Worm (Caenorhabditis elegans) whole organism, L4 larva: Measurements from ENCODE around the gene frpr-19.

Experiments
- F49E8.2 ChIP-seq: sonication (generic microtip); optimal IDR thresholded peaks from 2 replicates; lab custom pipeline; 2016; ENCODE audit warnings: missing compliant biosample characterization, mild to moderate bottlenecking, missing genetic modification characterization, borderline replicate concordance
- Y75B8A.6 ChIP-seq: fragments of 200-800 bp; sonication (Bioruptor generic); IDR thresholded peaks from 2 replicates; pipeline ENCODE4 v1.3.6; 2022; ENCODE audit warnings: missing genetic modification reagents, missing genetic modification characterization, missing compliant biosample characterization
- ceh-20 ChIP-seq: fragments of 200-800 bp; sonication (Bioruptor generic); IDR thresholded peaks from 2 replicates; pipeline ENCODE4 v1.3.6; 2022; ENCODE audit warnings: missing genetic modification reagents, missing genetic modification characterization, missing compliant biosample characterization
- ceh-28 ChIP-seq: fragments of 150-350 bp; optimal IDR thresholded peaks from 2 replicates; lab custom pipeline; 2014; ENCODE audit warnings: missing biosample characterization, missing genetic modification reagents, missing genetic modification characterization
- ctbp-1 ChIP-seq: fragments of 200-800 bp; sonication (Bioruptor generic); IDR thresholded peaks from 2 replicates; pipeline ENCODE4 v1.3.6; 2022; ENCODE audit warnings: missing genetic modification reagents, missing genetic modification characterization, missing compliant biosample characterization
- daf-19 ChIP-seq: fragments of 200-800 bp; sonication (Bioruptor generic); conservative IDR thresholded peaks from 2 replicates; pipeline ENCODE4 v1.3.6; 2022; ENCODE audit warnings: missing genetic modification characterization, missing compliant biosample characterization
- lin-38 ChIP-seq: fragments of 200-800 bp; sonication (Bioruptor generic); IDR thresholded peaks from 2 replicates; pipeline ENCODE4 v1.3.6; 2022; ENCODE audit warnings: missing genetic modification reagents, missing genetic modification characterization, missing compliant biosample characterization
- lir-3 ChIP-seq: sonication (generic microtip); optimal IDR thresholded peaks from 2 replicates; lab custom pipeline; 2016; ENCODE audit warnings: mild to moderate bottlenecking, missing genetic modification characterization, missing compliant biosample characterization
- lsy-2 ChIP-seq, 2 experiments: fragments of 150-350 bp in 1 of 2; sonication (generic microtip) in 1 of 2; optimal IDR thresholded peaks; 2 replicates each; lab custom pipeline; 2014 to 2017; ENCODE audit warnings: missing biosample characterization in 2 of 2, missing genetic modification characterization in 2 of 2
- nhr-10 ChIP-seq: fragments of 150-350 bp; optimal IDR thresholded peaks from 2 replicates; lab custom pipeline; 2014; ENCODE audit warnings: missing biosample characterization, missing genetic modification characterization
- nhr-111 ChIP-seq: fragments of 200-800 bp; sonication (Bioruptor generic); optimal IDR thresholded peaks from 2 replicates; lab custom pipeline; 2018; ENCODE audit warnings: mild to moderate bottlenecking, missing genetic modification characterization, missing compliant biosample characterization
- nhr-42 ChIP-seq: fragments of 200-800 bp; sonication (Bioruptor generic); IDR thresholded peaks from 2 replicates; pipeline ENCODE4 v1.3.6; 2022; ENCODE audit warnings: missing genetic modification characterization, missing compliant biosample characterization
- nhr-6 ChIP-seq: fragments of 150-350 bp; optimal IDR thresholded peaks from 2 replicates; lab custom pipeline; 2014; ENCODE audit warnings: missing biosample characterization, missing genetic modification characterization
- nhr-76 ChIP-seq: fragments of 150-350 bp; optimal IDR thresholded peaks from 2 replicates; lab custom pipeline; 2014; ENCODE audit warnings: missing biosample characterization, missing genetic modification characterization
- zfp-3 ChIP-seq: fragments of 200-800 bp; sonication (Bioruptor generic); conservative IDR thresholded peaks from 2 replicates; pipeline ENCODE4 v1.3.6; 2022; ENCODE audit warnings: missing genetic modification reagents, missing genetic modification characterization, missing compliant biosample characterization
- ztf-7 ChIP-seq: fragments of 150-350 bp; optimal IDR thresholded peaks from 2 replicates; lab custom pipeline; 2014; ENCODE audit warnings: missing biosample characterization, missing genetic modification characterization

Gene frpr-19

ce11 chrIV:1738324-1738730, 43.1 kb downstream of the frpr-19 start (continued):
- no peak for TF ChIP-seq ceh-20 (GFP tag; lab: Robert Waterston, UW)
- TF ChIP-seq ctbp-1, result 0 out of 2 replicates have a peak, but pooled peaks have one; percentile 27
- peak; percentile 14 for TF ChIP-seq nhr-6
- no peak for TF ChIP-seq zfp-3 (GFP tag; lab: Robert Waterston, UW)
- TF ChIP-seq nhr-42 (GFP tag; lab: Robert Waterston, UW), result no peak
- TF ChIP-seq lsy-2 (tag; optimal IDR thresholded peaks at IDR 0.05; lab: Kevin White, UChicago), result peak in 1 of 2 experiments; percentile 36
- peak; percentile 49 for TF ChIP-seq F49E8.2 (tag; lab: Kevin White, UChicago)
- TF ChIP-seq lin-38 (GFP tag; lab: Robert Waterston, UW), result peak; percentile 95
- TF ChIP-seq, all 104 proteins: peak for 21

ce11 chrIV:1727538-1728072, 53.9 kb downstream of the frpr-19 start:
- TF ChIP-seq nhr-76 (tag; lab: Kevin White, UChicago) (no peak), lin-38 (GFP tag; lab: Robert Waterston, UW) (peak; percentile 52), Y75B8A.6 (GFP tag; lab: Robert Waterston, UW) (0 out of 2 replicates have a peak, but pooled peaks have one; percentile 36), nhr-111 (peak; percentile 37), daf-19 (GFP tag; lab: Robert Waterston, UW) (no peak), ceh-28 (tag; lab: Kevin White, UChicago) (peak; percentile 97)

ce11 chrIV:1725888-1726287, 55.6 kb downstream of the frpr-19 start, which contains the start of gene K08D12.8:
K08D12.8 (plus strand) TSS chrIV:1726188.
- no peak for TF ChIP-seq ztf-7 (tag; lab: Kevin White, UChicago)
- TF ChIP-seq nhr-111, result no peak
- TF ChIP-seq lir-3 (tag; lab: Kevin White, UChicago), result no peak
- no peak for TF ChIP-seq nhr-10
